Worm (Caenorhabditis elegans): ENCODE measurements around the gene fbxc-29.

DNA sequence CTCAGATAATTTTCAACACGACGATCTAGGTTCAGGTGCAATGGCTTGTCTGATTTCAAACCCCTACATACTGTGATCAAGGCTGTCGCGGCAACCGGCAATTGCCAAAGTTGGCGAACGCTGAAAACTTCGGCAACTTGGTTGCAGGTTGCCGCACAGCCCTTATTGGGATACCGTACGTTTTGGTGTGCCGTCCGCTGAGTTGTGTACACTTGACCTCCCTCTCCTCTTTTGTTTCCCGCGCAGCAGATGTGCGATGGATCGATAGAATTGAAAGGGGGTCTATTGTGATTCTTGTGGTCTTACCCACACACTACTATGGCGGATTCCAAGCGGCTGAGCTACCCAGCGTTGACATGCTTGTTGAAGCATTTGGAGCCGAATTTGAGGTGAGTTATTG is 44.3 kb downstream of the fbxc-29 start, which contains the start of the genes C32B5.18 and C32B5.7:
- TF ChIP-seq ZK185.1 (tag; optimal IDR thresholded peaks at IDR 0.05; ENCODE audit: poor library complexity, severe bottlenecking): no peak
- TF ChIP-seq F33H1.4 (GFP tag; IDR thresholded peaks at IDR 0.05): no peak
- no peak for TF ChIP-seq hlh-26 (GFP tag; conservative IDR thresholded peaks at IDR 0.05)
- 0 out of 2 replicates have a peak, but pooled peaks have one; percentile 29 for TF ChIP-seq egl-18 (GFP tag; IDR thresholded peaks at IDR 0.05)
- no peak for TF ChIP-seq ama-1 (optimal IDR thresholded peaks at IDR 0.05)
- no peak for TF ChIP-seq ama-1 (GFP tag; optimal IDR thresholded peaks at IDR 0.05)
- TF ChIP-seq F10E7.11 (tag; optimal IDR thresholded peaks at IDR 0.05): no peak
- no peak for TF ChIP-seq lir-1 (GFP tag; conservative IDR thresholded peaks at IDR 0.05)

All from whole organism, young adult.